Fruit fly (Drosophila melanogaster) whole organism, embryonic: ENCODE results near the gene Ugt37A2.

ENCODE experiments used
- Atf6 ChIP-seq: fragments of 200-800 bp; sonication (Bioruptor generic); IDR thresholded peaks from 2 replicates; pipeline ENCODE4 v1.3.6; 2022; ENCODE audit warnings: missing biosample characterization, missing genetic modification characterization
- CG10209 ChIP-seq: fragments of 200-800 bp; sonication (Bioruptor generic); optimal IDR thresholded peaks from 3 replicates; lab custom pipeline; 2017; ENCODE audit warnings: missing biosample characterization, mild to moderate bottlenecking, missing genetic modification characterization, missing genetic modification reagents
- CG11504 ChIP-seq: fragments of 200-800 bp; sonication (Bioruptor generic); optimal IDR thresholded peaks from 3 replicates; lab custom pipeline; 2019; ENCODE audit warnings: missing biosample characterization, mild to moderate bottlenecking, missing genetic modification characterization, moderate library complexity
- CG12104 ChIP-seq: fragments of 200-800 bp; sonication (Bioruptor generic); optimal IDR thresholded peaks from 3 replicates; lab custom pipeline; 2016; ENCODE audit warnings: missing biosample characterization, missing genetic modification characterization
- CG12219 ChIP-seq: fragments of 200-800 bp; sonication (Bioruptor generic); optimal IDR thresholded peaks from 3 replicates; lab custom pipeline; 2018; ENCODE audit warnings: missing biosample characterization, mild to moderate bottlenecking, missing genetic modification characterization
- CG13894 ChIP-seq: fragments of 200-800 bp; sonication (Bioruptor generic); optimal IDR thresholded peaks from 3 replicates; lab custom pipeline; 2018; ENCODE audit warnings: missing biosample characterization, mild to moderate bottlenecking, missing genetic modification characterization, moderate library complexity
- CG14860 ChIP-seq: fragments of 200-800 bp; sonication (Bioruptor generic); IDR thresholded peaks from 3 replicates; pipeline ENCODE4 v1.3.6; 2022; ENCODE audit warnings: missing biosample characterization, missing genetic modification characterization; ENCODE audit not compliant: partially characterized antibody
- CG15514 ChIP-seq: fragments of 200-800 bp; sonication (Bioruptor generic); optimal IDR thresholded peaks from 3 replicates; lab custom pipeline; 2017; ENCODE audit warnings: missing biosample characterization, missing genetic modification characterization, mild to moderate bottlenecking, moderate library complexity, missing genetic modification reagents
- CG1603 ChIP-seq: fragments of 200-800 bp; sonication (Bioruptor generic); optimal IDR thresholded peaks from 2 replicates; lab custom pipeline; 2019; ENCODE audit warnings: missing biosample characterization, mild to moderate bottlenecking, missing genetic modification characterization, moderate library complexity
- CG16815 ChIP-seq: fragments of 200-800 bp; sonication (Bioruptor generic); optimal IDR thresholded peaks from 3 replicates; lab custom pipeline; 2017; ENCODE audit warnings: missing biosample characterization, mild to moderate bottlenecking, missing genetic modification characterization
- CG17568 ChIP-seq: fragments of 200-800 bp; sonication (Bioruptor generic); optimal IDR thresholded peaks from 2 replicates; lab custom pipeline; 2018; ENCODE audit warnings: missing biosample characterization, mild to moderate bottlenecking, missing genetic modification characterization, moderate library complexity
- CG18262 ChIP-seq: fragments of 200-800 bp; optimal IDR thresholded peaks from 3 replicates; lab custom pipeline; 2019; ENCODE audit warnings: missing biosample characterization, mild to moderate bottlenecking, missing genetic modification characterization, moderate library complexity
- CG2120 ChIP-seq: fragments of 200-800 bp; sonication (Bioruptor generic); optimal IDR thresholded peaks from 3 replicates; lab custom pipeline; 2016; ENCODE audit warnings: missing biosample characterization, missing genetic modification characterization
- CG30020 ChIP-seq: fragments of 200-800 bp; optimal IDR thresholded peaks from 2 replicates; lab custom pipeline; 2019; ENCODE audit warnings: missing biosample characterization, mild to moderate bottlenecking, missing genetic modification characterization, moderate library complexity
- CG34224 ChIP-seq: fragments of 200-800 bp; sonication (Bioruptor generic); IDR thresholded peaks from 3 replicates; pipeline ENCODE4 v1.3.6; 2022; ENCODE audit warnings: missing biosample characterization, missing genetic modification characterization; ENCODE audit not compliant: partially characterized antibody
- CG3838 ChIP-seq: fragments of 200-800 bp; sonication (Bioruptor generic); optimal IDR thresholded peaks from 3 replicates; lab custom pipeline; 2016; ENCODE audit warnings: missing biosample characterization, missing genetic modification characterization
- CG42726 ChIP-seq: fragments of 200-800 bp; sonication (Bioruptor generic); IDR thresholded peaks from 2 replicates; pipeline ENCODE4 v1.3.6; 2022; ENCODE audit warnings: missing biosample characterization, missing genetic modification characterization; ENCODE audit not compliant: partially characterized antibody
- CG43689 ChIP-seq: fragments of 200-800 bp; sonication (Bioruptor generic); IDR thresholded peaks from 2 replicates; pipeline ENCODE4 v1.3.6; 2022; ENCODE audit warnings: missing biosample characterization, missing genetic modification characterization
- CG4730 ChIP-seq: fragments of 200-800 bp; sonication (Bioruptor generic); IDR thresholded peaks from 2 replicates; pipeline ENCODE4 v1.3.6; 2022; ENCODE audit warnings: missing biosample characterization, missing genetic modification characterization
- CG6254 ChIP-seq: fragments of 200-800 bp; sonication (Bioruptor generic); optimal IDR thresholded peaks from 3 replicates; lab custom pipeline; 2017; ENCODE audit warnings: mild to moderate bottlenecking, missing biosample characterization, missing genetic modification reagents, missing genetic modification characterization
- CG7372 ChIP-seq: fragments of 200-800 bp; sonication (Bioruptor generic); IDR thresholded peaks from 2 replicates; pipeline ENCODE4 v1.3.6; 2022; ENCODE audit warnings: missing biosample characterization, missing genetic modification characterization
- CG8290 ChIP-seq, 3 experiments: fragments of 200-800 bp; sonication (Bioruptor generic); optimal IDR thresholded peaks; 2 replicates each; lab custom pipeline; 2016 to 2019; ENCODE audit warnings: missing biosample characterization in 3 of 3, missing genetic modification characterization in 3 of 3, mild to moderate bottlenecking in 2 of 3, moderate library complexity in 1 of 3
- CG9797 ChIP-seq: fragments of 200-800 bp; sonication (Bioruptor generic); optimal IDR thresholded peaks from 3 replicates; lab custom pipeline; 2018; ENCODE audit warnings: missing biosample characterization, mild to moderate bottlenecking, missing genetic modification characterization
- Doc2 ChIP-seq: fragments of 200-800 bp; sonication (Bioruptor generic); IDR thresholded peaks from 2 replicates; pipeline ENCODE4 v1.3.6; 2022; ENCODE audit warnings: missing biosample characterization, missing genetic modification characterization
- Drgx ChIP-seq: fragments of 200-800 bp; sonication (Bioruptor generic); IDR thresholded peaks from 2 replicates; pipeline ENCODE4 v1.3.6; 2022; ENCODE audit warnings: missing biosample characterization, missing genetic modification characterization
- Elba2 ChIP-seq: fragments of 200-800 bp; sonication (Bioruptor generic); optimal IDR thresholded peaks from 3 replicates; lab custom pipeline; 2016; ENCODE audit warnings: missing biosample characterization, missing genetic modification characterization
- Ets97D ChIP-seq: fragments of 200-800 bp; sonication (Bioruptor generic); optimal IDR thresholded peaks from 3 replicates; lab custom pipeline; 2016; ENCODE audit warnings: missing biosample characterization, missing genetic modification characterization
- Lhr ChIP-seq: fragments of 200-800 bp; sonication (Bioruptor generic); optimal IDR thresholded peaks from 3 replicates; lab custom pipeline; 2017; ENCODE audit warnings: mild to moderate bottlenecking, missing biosample characterization, missing genetic modification reagents, missing genetic modification characterization
- Mad ChIP-seq: fragments of 200-800 bp; sonication (Bioruptor generic); optimal IDR thresholded peaks from 2 replicates; lab custom pipeline; 2016; ENCODE audit warnings: missing biosample characterization, missing genetic modification characterization
- Med ChIP-seq: fragments of 200-800 bp; sonication (Bioruptor generic); peaks from one replicate; lab custom pipeline; 2016; ENCODE audit warnings: missing biosample characterization, missing genetic modification characterization, mild to moderate bottlenecking, inconsistent platforms, moderate library complexity
- NFAT ChIP-seq: fragments of 200-800 bp; sonication (Bioruptor generic); IDR thresholded peaks from 2 replicates; pipeline ENCODE4 v1.3.6; 2022; ENCODE audit warnings: missing biosample characterization, missing genetic modification characterization
- Rfx ChIP-seq: fragments of 200-800 bp; sonication (Bioruptor generic); IDR thresholded peaks from 2 replicates; pipeline ENCODE4 v1.3.6; 2022; ENCODE audit warnings: missing biosample characterization, missing genetic modification characterization
- Scr ChIP-seq: fragments of 200-800 bp; sonication (Bioruptor generic); IDR thresholded peaks from 2 replicates; pipeline ENCODE4 v1.3.6; 2022; ENCODE audit warnings: missing biosample characterization, missing genetic modification characterization; ENCODE audit not compliant: partially characterized antibody
- TFAM ChIP-seq: fragments of 200-800 bp; sonication (Bioruptor generic); optimal IDR thresholded peaks from 2 replicates; lab custom pipeline; 2017; ENCODE audit warnings: missing biosample characterization, missing genetic modification characterization, inconsistent platforms
- bab2 ChIP-seq: fragments of 200-800 bp; sonication (Bioruptor generic); optimal IDR thresholded peaks from 2 replicates; lab custom pipeline; 2016; ENCODE audit warnings: missing biosample characterization, missing genetic modification characterization
- bbx ChIP-seq: fragments of 200-800 bp; sonication (Bioruptor generic); IDR thresholded peaks from 2 replicates; pipeline ENCODE4 v1.3.6; 2022; ENCODE audit warnings: missing biosample characterization, missing genetic modification characterization; ENCODE audit not compliant: partially characterized antibody
- br ChIP-seq: fragments of >200 bp; optimal IDR thresholded peaks from 2 replicates; lab custom pipeline; 2017
- chinmo ChIP-seq: fragments of 200-800 bp; sonication (Bioruptor generic); IDR thresholded peaks from 4 replicates; pipeline ENCODE4 v1.3.6; 2022; ENCODE audit warnings: missing biosample characterization, missing genetic modification characterization; ENCODE audit not compliant: partially characterized antibody
- en ChIP-seq: fragments of 200-800 bp; sonication (Bioruptor generic); optimal IDR thresholded peaks from 2 replicates; lab custom pipeline; 2016; ENCODE audit warnings: missing biosample characterization, missing genetic modification characterization
- gt ChIP-seq: fragments of 200-800 bp; sonication (Bioruptor generic); IDR thresholded peaks from 2 replicates; pipeline ENCODE4 v1.3.6; 2022; ENCODE audit warnings: missing biosample characterization, missing genetic modification characterization
- jumu ChIP-seq: fragments of 200-800 bp; sonication (Bioruptor generic); optimal IDR thresholded peaks from 3 replicates; lab custom pipeline; 2016; ENCODE audit warnings: missing biosample characterization, missing genetic modification characterization
- kah ChIP-seq: fragments of 200-800 bp; sonication (Bioruptor generic); optimal IDR thresholded peaks from 2 replicates; lab custom pipeline; 2018; ENCODE audit warnings: missing biosample characterization, mild to moderate bottlenecking, missing genetic modification characterization
- mld ChIP-seq: fragments of 200-800 bp; sonication (Bioruptor generic); IDR thresholded peaks from 3 replicates; pipeline ENCODE4 v1.3.6; 2022; ENCODE audit warnings: missing biosample characterization, missing genetic modification characterization; ENCODE audit not compliant: partially characterized antibody
- nmo ChIP-seq: fragments of 200-800 bp; sonication (Bioruptor generic); optimal IDR thresholded peaks from 2 replicates; lab custom pipeline; 2018; ENCODE audit warnings: missing biosample characterization, mild to moderate bottlenecking, missing genetic modification characterization, moderate library complexity
- nom ChIP-seq: fragments of 200-800 bp; sonication (Bioruptor generic); optimal IDR thresholded peaks from 2 replicates; lab custom pipeline; 2017; ENCODE audit warnings: missing biosample characterization, missing genetic modification characterization, mild to moderate bottlenecking, moderate library complexity, missing genetic modification reagents
- odd ChIP-seq: fragments of 200-800 bp; sonication (Bioruptor generic); optimal IDR thresholded peaks from 2 replicates; lab custom pipeline; 2017; ENCODE audit warnings: missing biosample characterization, mild to moderate bottlenecking, missing genetic modification characterization
- repo ChIP-seq: fragments of 200-800 bp; sonication (Bioruptor generic); optimal IDR thresholded peaks from 2 replicates; lab custom pipeline; 2016; ENCODE audit warnings: missing biosample characterization, missing genetic modification characterization
- sd ChIP-seq: fragments of 200-800 bp; sonication (Bioruptor generic); optimal IDR thresholded peaks from 3 replicates; lab custom pipeline; 2018; ENCODE audit warnings: missing biosample characterization, mild to moderate bottlenecking, missing genetic modification characterization, moderate library complexity
- sisA ChIP-seq: fragments of 200-800 bp; sonication (Bioruptor generic); IDR thresholded peaks from 2 replicates; pipeline ENCODE4 v1.3.6; 2022; ENCODE audit warnings: missing biosample characterization, missing genetic modification characterization
- so ChIP-seq: fragments of 200-800 bp; sonication (Bioruptor generic); IDR thresholded peaks from 3 replicates; pipeline ENCODE4 v1.3.6; 2022; ENCODE audit warnings: missing biosample characterization, missing genetic modification characterization
- sqz ChIP-seq: fragments of 200-800 bp; sonication (Bioruptor generic); optimal IDR thresholded peaks from 3 replicates; lab custom pipeline; 2018; ENCODE audit warnings: missing biosample characterization, mild to moderate bottlenecking, missing genetic modification characterization

Ugt37A2 gene

dm6 chr3R:12716251-12716650 is 23.2 kb upstream of the Ugt37A2 start (continued):
- TF ChIP-seq jumu (GFP tag; lab: Kevin White, UChicago) = no peak
- no peak for TF ChIP-seq CG12104 (GFP tag; lab: Kevin White, UChicago)
- no peak for TF ChIP-seq CG6254 (GFP tag; lab: Kevin White, UChicago)
- TF ChIP-seq repo (GFP tag; lab: Kevin White, UChicago) = no peak
- no peak for TF ChIP-seq en
- no peak for TF ChIP-seq CG1603
- no peak for TF ChIP-seq Mad (GFP tag; lab: Kevin White, UChicago)
- no peak for TF ChIP-seq Elba2 (GFP tag; lab: Kevin White, UChicago)
- no peak for TF ChIP-seq bbx (GFP tag; lab: Robert Waterston, UW)
- TF ChIP-seq CG8290 (GFP tag; optimal IDR thresholded peaks at IDR 0.05; lab: Kevin White, UChicago) = no peak
- peak in 1 of 2 experiments; percentile 55 for TF ChIP-seq CG8290 (tag; optimal IDR thresholded peaks at IDR 0.05; lab: Kevin White, UChicago)
- TF ChIP-seq mld = no peak
- TF ChIP-seq CG12219 = no peak
- TF ChIP-seq Scr (GFP tag; lab: Robert Waterston, UW) = no peak
- TF ChIP-seq CG4730 (GFP tag; lab: Robert Waterston, UW) = no peak
- TF ChIP-seq CG43689 (GFP tag; lab: Robert Waterston, UW) = no peak
- TF ChIP-seq br = no peak
- no peak for TF ChIP-seq Doc2
- TF ChIP-seq CG3838 (GFP tag; lab: Kevin White, UChicago) = peak; percentile 8
- no peak for TF ChIP-seq NFAT
- TF ChIP-seq so (GFP tag; lab: Robert Waterston, UW) = no peak
- no peak for TF ChIP-seq CG14860
- TF ChIP-seq CG11504 (tag; lab: Kevin White, UChicago) = no peak
- TF ChIP-seq CG10209 (GFP tag; lab: Kevin White, UChicago) = no peak
- no peak for TF ChIP-seq kah
- TF ChIP-seq TFAM (GFP tag; lab: Kevin White, UChicago) = no peak
- TF ChIP-seq CG30020 = no peak
- no peak for TF ChIP-seq odd (GFP tag; lab: Kevin White, UChicago)
- TF ChIP-seq CG16815 (GFP tag; lab: Kevin White, UChicago) = no peak
- no peak for TF ChIP-seq CG9797 (GFP tag; lab: Kevin White, UChicago)
- no peak for TF ChIP-seq bab2 (GFP tag; lab: Kevin White, UChicago)
- no peak for TF ChIP-seq nmo
- no peak for TF ChIP-seq Lhr
- TF ChIP-seq chinmo (GFP tag; lab: Robert Waterston, UW) = no peak
- no peak for TF ChIP-seq Ets97D (GFP tag; lab: Kevin White, UChicago)
- no peak for TF ChIP-seq CG17568 (GFP tag; lab: Kevin White, UChicago)

- TF ChIP-seq chinmo (GFP tag; lab: Robert Waterston, UW) (0 out of 4 replicates have a peak, but pooled peaks have one; percentile 39), Drgx (peak; percentile 38; the same call in 1 of the 2 replicates), nmo (no peak), nom (GFP tag; lab: Kevin White, UChicago) (peak; percentile 90), gt (no peak), sisA (GFP tag; lab: Robert Waterston, UW) (no peak), CG7372 (GFP tag; lab: Robert Waterston, UW) (0 out of 2 replicates have a peak, but pooled peaks have one; percentile 46), Rfx (GFP tag; lab: Robert Waterston, UW) (peak; percentile 42), CG13894 (tag; lab: Kevin White, UChicago) (peak; percentile 22), Atf6 (GFP tag; lab: Robert Waterston, UW) (0 out of 2 replicates have a peak, but pooled peaks have one; percentile 23), CG42726 (GFP tag; lab: Robert Waterston, UW) (no peak), CG18262 (tag; lab: Kevin White, UChicago) (no peak), CG34224 (GFP tag; lab: Robert Waterston, UW) (peak; percentile 38; the same call in 1 of the 3 replicates), sqz (GFP tag; lab: Kevin White, UChicago) (peak; percentile 33), CG15514 (GFP tag; lab: Kevin White, UChicago) (peak; percentile 97), sd (tag; lab: Kevin White, UChicago) (no peak), mld (no peak), CG2120 (GFP tag; lab: Kevin White, UChicago) (no peak), Med (GFP tag; lab: Kevin White, UChicago) (peak; percentile 22)
Observed at dm6 chr3R:12716894-12717293, 22.5 kb upstream of the Ugt37A2 start.
